Worm (Caenorhabditis elegans) whole organism, L2 larva: Measurements from ENCODE around the gene Y48A6B.14.

Experiments used
- C34F6.9 ChIP-seq: fragments of 150-350 bp; optimal IDR thresholded peaks from 2 replicates; lab custom pipeline; 2014; ENCODE audit warnings: missing biosample characterization, missing genetic modification characterization
- Y55F3AM.14 ChIP-seq: fragments of 200-800 bp; sonication (Bioruptor generic); optimal IDR thresholded peaks from 2 replicates; lab custom pipeline; 2018; ENCODE audit warnings: mild to moderate bottlenecking, missing genetic modification characterization, missing compliant biosample characterization
- ZK546.5 ChIP-seq: sonication (generic microtip); optimal IDR thresholded peaks from 2 replicates; lab custom pipeline; 2017; ENCODE audit warnings: missing biosample characterization, missing genetic modification characterization
- aly-2 ChIP-seq: fragments of 150-350 bp; optimal IDR thresholded peaks from 2 replicates; lab custom pipeline; 2014; ENCODE audit warnings: missing biosample characterization, missing genetic modification characterization
- ama-1 ChIP-seq: fragments of 150-350 bp; optimal IDR thresholded peaks from 2 replicates; lab custom pipeline; 2018; ENCODE audit warnings: inconsistent platforms
- elt-3 ChIP-seq: sonication (generic microtip); optimal IDR thresholded peaks from 2 replicates; lab custom pipeline; 2017; ENCODE audit warnings: missing biosample characterization, missing genetic modification characterization
- lin-39 ChIP-seq: fragments of 150-350 bp; optimal IDR thresholded peaks from 2 replicates; lab custom pipeline; 2014; ENCODE audit warnings: missing biosample characterization, missing genetic modification reagents, missing genetic modification characterization
- lsy-2 ChIP-seq, 2 experiments: fragments of 150-350 bp in 1 of 2; sonication (generic microtip) in 1 of 2; optimal IDR thresholded peaks; 2 replicates each; lab custom pipeline; 2014 to 2017; ENCODE audit warnings: missing biosample characterization in 2 of 2, missing genetic modification characterization in 2 of 2
- mab-5 ChIP-seq: fragments of 150-350 bp; optimal IDR thresholded peaks from 2 replicates; lab custom pipeline; 2014; ENCODE audit warnings: missing biosample characterization, missing genetic modification characterization
- nhr-6 ChIP-seq: fragments of 150-350 bp; optimal IDR thresholded peaks from 2 replicates; lab custom pipeline; 2014; ENCODE audit warnings: missing biosample characterization, missing genetic modification characterization
- skn-1 ChIP-seq: sonication (generic microtip); optimal IDR thresholded peaks from 2 replicates; lab custom pipeline; 2017; ENCODE audit warnings: missing biosample characterization, missing genetic modification characterization
- unc-62 ChIP-seq: fragments of 150-350 bp; optimal IDR thresholded peaks from 2 replicates; lab custom pipeline; 2014; ENCODE audit warnings: missing biosample characterization, missing genetic modification reagents, missing genetic modification characterization

DNA sequence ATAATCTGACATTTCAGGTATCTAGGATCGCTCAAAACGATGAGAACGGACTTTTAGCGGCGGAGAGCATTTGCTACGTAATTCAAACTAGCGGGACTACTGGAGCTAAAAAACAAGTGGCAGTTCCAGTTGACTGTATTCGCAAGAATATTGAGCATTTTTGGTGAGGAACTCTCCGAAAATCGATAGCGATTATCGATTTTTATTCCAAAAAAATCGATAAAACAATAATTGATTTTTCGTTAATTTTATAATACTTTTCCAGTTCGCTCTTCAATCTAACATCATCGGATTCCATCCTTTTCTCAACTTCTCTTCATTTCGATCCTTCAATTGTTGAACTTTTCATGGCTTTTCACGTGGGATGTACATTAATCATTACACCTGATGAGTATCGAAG is 37.9 kb downstream of the Y48A6B.14 start:
- TF ChIP-seq nhr-6 (tag; lab: Kevin White, UChicago) (no peak), unc-62 (GFP tag; lab: Kevin White, UChicago) (no peak), lin-39 (no peak), C34F6.9 (tag; lab: Kevin White, UChicago) (no peak), elt-3 (no peak), mab-5 (tag; lab: Kevin White, UChicago) (no peak), lsy-2 (tag; optimal IDR thresholded peaks at IDR 0.05; lab: Kevin White, UChicago) (no peak), aly-2 (tag; lab: Kevin White, UChicago) (no peak), ZK546.5 (no peak), Y55F3AM.14 (GFP tag; lab: Kevin White, UChicago) (no peak), ama-1 (lab: Kevin White, UChicago) (no peak), skn-1 (tag; lab: Kevin White, UChicago) (no peak)
